Fruit fly (Drosophila melanogaster) ovary, adult (tissue): ENCODE data around the gene Coq4.

Experiments
- CG17801 ChIP-seq: fragments of 200-800 bp; optimal IDR thresholded peaks from 2 replicates; lab custom pipeline; 2019; ENCODE audit warnings: missing biosample characterization, mild to moderate bottlenecking, missing genetic modification characterization, moderate library complexity; ENCODE audit not compliant: partially characterized antibody

The Coq4 gene

dm6 chr3L:17433555-17433954 lies at the start of gene Coq4, which contains the start of gene CG32176:
Gene Coq4 (minus strand): TSS chr3L:17433621.
Gene CG32176 (plus strand): TSS chr3L:17433868.
- TF ChIP-seq CG17801 (GFP tag; lab: Kevin White, UChicago) = peak; percentile 92

- no peak for TF ChIP-seq CG17801 (GFP tag; lab: Kevin White, UChicago)
Measured at dm6 chr3L:17478826-17479225, 45.4 kb upstream of the Coq4 start, which contains the start of the genes CG13733 and qjt. Gene CG13733 (minus strand): TSS chr3L:17478926. Gene qjt (plus strand): TSS chr3L:17479096.

DNA sequence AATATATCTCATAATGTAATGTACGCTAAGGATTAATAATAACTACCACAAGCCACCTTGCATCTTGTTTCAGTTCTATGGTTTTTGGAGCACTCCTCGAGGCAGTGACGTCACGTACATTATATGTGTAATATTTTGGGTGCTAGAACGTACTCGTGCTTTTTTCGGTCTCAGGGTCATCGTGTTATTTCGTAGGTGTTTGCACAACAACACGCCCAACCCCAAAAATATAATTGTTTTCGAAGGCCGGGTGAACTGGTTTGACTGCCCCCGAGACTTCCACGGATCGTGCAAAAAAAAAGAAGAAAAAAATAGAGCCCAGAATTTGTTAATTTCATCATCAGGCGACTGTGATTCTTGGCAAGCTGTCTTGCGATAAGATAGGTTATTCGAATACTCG lies 43.1 kb upstream of the Coq4 start:
- no peak for TF ChIP-seq CG17801 (GFP tag; lab: Kevin White, UChicago)

DNA sequence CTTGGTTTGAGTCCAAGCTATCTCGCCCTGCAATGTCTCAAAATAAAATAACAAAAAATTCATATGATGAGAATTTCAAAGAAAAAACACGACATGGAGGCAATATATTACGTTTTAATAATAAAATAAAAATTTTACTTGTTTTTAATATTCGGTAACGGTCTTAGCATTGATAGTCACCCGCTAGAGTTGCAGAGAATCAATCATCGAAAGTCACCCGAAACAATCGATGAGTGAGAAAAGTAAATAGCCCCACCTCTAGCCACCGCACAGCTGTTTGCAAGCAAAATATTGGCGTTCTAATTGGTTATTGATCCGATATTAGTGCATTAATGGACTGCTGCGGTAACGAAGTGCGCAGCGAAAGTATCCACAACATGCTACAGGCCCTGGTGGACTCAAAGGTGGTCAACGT lies 42.6 kb upstream of the Coq4 start, which contains the start of gene CG34250:
Gene CG34250 (plus strand): TSS at position 244 of the 415 bp plus-strand sequence.
- peak; percentile 56 for TF ChIP-seq CG17801 (GFP tag; lab: Kevin White, UChicago)

dm6 chr3L:17474711-17475451 lies 41.5 kb upstream of the Coq4 start, which contains the start of the genes UQCR-Q and CG46525:
Gene UQCR-Q (plus strand): TSS chr3L:17474761.
Gene CG46525 (plus strand): TSS chr3L:17475220.
- peak; percentile 3 for TF ChIP-seq CG17801 (GFP tag; lab: Kevin White, UChicago)

dm6 chr3L:17473889-17474288 lies 40.5 kb upstream of the Coq4 start:
- TF ChIP-seq CG17801 (GFP tag; lab: Kevin White, UChicago) = no peak

dm6 chr3L:17470110-17470509 lies 36.7 kb upstream of the Coq4 start, which contains the start of gene SecCl:
Gene SecCl (plus strand): TSS chr3L:17470127.
- no peak for TF ChIP-seq CG17801 (GFP tag; lab: Kevin White, UChicago)

DNA sequence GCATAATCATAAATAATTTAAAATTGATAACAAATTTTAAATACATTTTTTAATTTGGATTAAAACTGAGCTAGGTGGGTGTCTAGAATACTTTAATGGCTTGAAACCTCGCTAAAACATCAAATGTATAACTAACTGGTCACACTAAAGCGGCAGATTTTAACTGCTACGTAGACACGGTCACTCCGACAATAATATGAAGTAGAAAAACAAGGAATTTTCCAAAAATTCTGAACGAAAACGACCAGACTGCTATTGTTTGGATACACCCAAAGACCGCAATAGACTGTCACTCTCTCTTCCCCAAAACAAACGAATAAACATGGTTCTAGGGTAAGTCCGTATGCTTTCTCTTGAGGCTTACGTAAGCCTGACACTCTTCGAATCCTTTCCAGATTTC lies 32.4 kb upstream of the Coq4 start, which contains the start of gene QIL1:
Gene QIL1 (plus strand): TSS at position 142 of the 400 bp plus-strand sequence.
- TF ChIP-seq CG17801 (GFP tag; lab: Kevin White, UChicago) = no peak

DNA sequence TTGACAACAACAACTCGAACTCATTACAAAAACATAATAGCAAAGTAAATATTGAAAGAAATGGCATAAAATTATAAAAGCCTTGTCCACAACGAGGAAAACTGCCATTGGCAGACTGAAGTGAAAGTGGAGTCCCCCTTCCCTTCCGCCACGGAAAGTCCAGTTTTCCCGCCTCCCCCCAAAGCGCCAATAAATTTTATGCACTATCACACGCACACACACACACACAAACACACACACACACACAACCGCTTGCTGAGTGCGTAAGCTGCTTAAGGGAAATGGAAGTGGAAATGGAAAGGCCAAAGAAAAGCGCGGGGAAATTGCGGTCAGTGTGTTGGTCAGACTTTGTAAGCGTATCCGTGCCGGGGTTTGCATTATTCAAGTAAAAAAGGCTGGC lies 29.1 kb upstream of the Coq4 start:
- no peak for TF ChIP-seq CG17801 (GFP tag; lab: Kevin White, UChicago)

- no peak for TF ChIP-seq CG17801 (GFP tag; lab: Kevin White, UChicago)
Measured at dm6 chr3L:17461369-17462012, 28.1 kb upstream of the Coq4 start.

DNA sequence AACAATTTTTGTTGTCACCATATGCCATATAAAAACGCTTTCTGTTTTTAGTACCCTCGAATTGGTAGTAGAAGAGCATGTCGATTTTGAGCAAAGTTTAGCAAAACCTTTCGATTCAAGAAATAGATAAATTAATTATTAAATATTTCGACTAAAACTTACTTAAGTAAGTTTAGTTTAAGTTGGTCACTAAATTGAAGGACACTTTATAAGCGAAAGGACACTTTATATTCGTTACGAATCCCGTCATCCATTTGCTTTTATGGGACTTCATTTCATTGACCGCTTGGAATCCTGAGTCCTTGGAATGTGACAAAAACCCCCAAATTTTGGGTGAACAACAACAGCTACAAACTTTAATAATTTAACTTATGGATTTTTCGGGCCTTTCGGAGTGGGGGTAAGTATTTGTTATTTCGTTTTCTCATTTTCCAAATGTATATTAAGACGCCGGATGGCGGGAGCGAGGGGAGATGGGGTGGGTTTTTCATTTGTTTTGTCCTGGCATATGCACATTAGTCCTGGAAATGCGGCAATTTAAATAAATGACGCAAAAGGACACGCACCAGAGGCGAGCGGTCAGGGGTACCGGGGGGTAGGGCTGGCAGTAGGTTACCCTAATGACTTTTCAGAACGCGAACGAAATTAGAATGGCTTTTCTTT lies 25.6 kb upstream of the Coq4 start:
- no peak for TF ChIP-seq CG17801 (GFP tag; lab: Kevin White, UChicago)

DNA sequence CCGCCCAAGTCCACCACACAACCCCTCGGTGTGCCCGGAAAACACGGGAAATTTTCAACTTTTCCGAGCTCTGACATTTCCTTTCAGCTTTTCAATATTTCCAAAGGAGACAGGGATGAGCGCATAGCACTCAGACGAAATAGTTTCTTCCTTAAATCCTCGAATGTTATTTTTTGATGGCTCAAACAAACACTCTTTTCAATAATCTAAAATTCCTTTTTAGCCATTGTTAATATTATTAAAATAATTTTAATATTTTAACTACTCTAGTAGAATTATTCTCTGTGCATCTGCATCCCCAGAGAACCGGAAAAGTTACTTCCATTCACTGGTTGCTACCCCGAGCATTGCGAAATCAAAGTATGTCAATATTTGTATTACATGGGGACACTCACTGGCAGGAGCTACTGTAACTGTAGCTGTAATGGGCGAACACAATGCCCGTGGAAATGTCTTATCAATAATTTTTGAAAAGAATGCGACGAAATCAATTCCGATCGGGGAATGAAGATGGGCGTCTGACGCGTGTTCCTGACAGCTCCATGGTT lies 24.3 kb upstream of the Coq4 start:
- no peak for TF ChIP-seq CG17801 (GFP tag; lab: Kevin White, UChicago)

DNA sequence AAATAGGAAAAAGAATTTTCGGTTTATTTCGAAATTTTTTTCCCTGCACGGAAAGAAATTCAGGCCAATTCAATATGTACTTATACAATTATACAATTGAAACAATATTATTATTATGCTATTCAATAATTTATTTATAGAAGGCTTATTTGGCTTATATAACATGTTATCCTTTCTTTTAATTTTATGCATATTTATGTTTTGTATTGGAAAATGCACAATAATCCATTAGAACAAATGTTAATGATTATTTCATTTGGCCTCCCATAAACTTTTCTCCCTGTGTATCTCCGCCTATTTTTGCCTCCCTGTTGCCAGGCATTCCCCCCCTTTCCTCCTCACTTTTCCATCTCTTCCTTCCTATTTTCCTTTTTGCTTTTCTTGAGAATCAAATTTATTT lies 14.5 kb upstream of the Coq4 start:
- TF ChIP-seq CG17801 (GFP tag; lab: Kevin White, UChicago) = no peak

- TF ChIP-seq CG17801 (GFP tag; lab: Kevin White, UChicago) = no peak
Measured at dm6 chr3L:17445629-17446431, 12.4 kb upstream of the Coq4 start.
